Fruit fly (Drosophila melanogaster) whole organism, embryonic: Measurements from ENCODE around the gene betaTub65B.

Source experiments
- Adf1 ChIP-seq: fragments of 200-800 bp; sonication (Bioruptor generic); IDR thresholded peaks from 2 replicates; pipeline ENCODE4 v1.3.6; 2022; ENCODE audit warnings: missing biosample characterization, missing genetic modification characterization
- Asciz ChIP-seq: fragments of 200-800 bp; sonication (Bioruptor generic); optimal IDR thresholded peaks from 2 replicates; lab custom pipeline; 2017; ENCODE audit warnings: missing biosample characterization, mild to moderate bottlenecking, missing genetic modification characterization, missing genetic modification reagents
- Bdp1 ChIP-seq: fragments of 200-800 bp; sonication (Bioruptor generic); optimal IDR thresholded peaks from 3 replicates; lab custom pipeline; 2016; ENCODE audit warnings: missing biosample characterization, missing genetic modification characterization
- CG10462 ChIP-seq: fragments of 200-800 bp; sonication (Bioruptor generic); optimal IDR thresholded peaks from 2 replicates; lab custom pipeline; 2016; ENCODE audit warnings: missing biosample characterization, missing genetic modification characterization
- CG10543 ChIP-seq: fragments of 200-800 bp; sonication (Bioruptor generic); optimal IDR thresholded peaks from 3 replicates; lab custom pipeline; 2017; ENCODE audit warnings: missing biosample characterization, mild to moderate bottlenecking, missing genetic modification characterization, moderate library complexity
- CG13775 ChIP-seq: fragments of 200-800 bp; sonication (Bioruptor generic); optimal IDR thresholded peaks from 3 replicates; lab custom pipeline; 2017; ENCODE audit warnings: missing biosample characterization, mild to moderate bottlenecking, missing genetic modification characterization
- CG14014 ChIP-seq: fragments of 200-800 bp; sonication (Bioruptor generic); IDR thresholded peaks from 2 replicates; pipeline ENCODE4 v1.3.6; 2022; ENCODE audit warnings: missing biosample characterization, missing genetic modification characterization
- CG1603 ChIP-seq: fragments of 200-800 bp; sonication (Bioruptor generic); optimal IDR thresholded peaks from 2 replicates; lab custom pipeline; 2019; ENCODE audit warnings: missing biosample characterization, mild to moderate bottlenecking, missing genetic modification characterization, moderate library complexity
- CG1647 ChIP-seq: fragments of 200-800 bp; sonication (Bioruptor generic); optimal IDR thresholded peaks from 3 replicates; lab custom pipeline; 2016; ENCODE audit warnings: missing biosample characterization, missing genetic modification characterization
- CG16813 ChIP-seq: fragments of 200-800 bp; sonication (Bioruptor generic); IDR thresholded peaks from 3 replicates; pipeline ENCODE4 v1.3.6; 2022; ENCODE audit warnings: missing biosample characterization, missing genetic modification characterization; ENCODE audit not compliant: partially characterized antibody
- CG17186 ChIP-seq: fragments of 200-800 bp; sonication (Bioruptor generic); optimal IDR thresholded peaks from 3 replicates; lab custom pipeline; 2017; ENCODE audit warnings: missing biosample characterization, missing genetic modification reagents, missing genetic modification characterization
- CG17328 ChIP-seq: fragments of 200-800 bp; sonication (Bioruptor generic); IDR thresholded peaks from 2 replicates; pipeline ENCODE4 v1.3.6; 2022; ENCODE audit warnings: missing biosample characterization, missing genetic modification characterization
- CG17612 ChIP-seq: fragments of 200-800 bp; sonication (Bioruptor generic); IDR thresholded peaks from 2 replicates; pipeline ENCODE4 v1.3.6; 2022; ENCODE audit warnings: missing biosample characterization, missing genetic modification characterization
- CG17912 ChIP-seq: fragments of 200-800 bp; sonication (Bioruptor generic); optimal IDR thresholded peaks from 2 replicates; lab custom pipeline; 2018; ENCODE audit warnings: missing biosample characterization, mild to moderate bottlenecking, missing genetic modification characterization
- CG18764 ChIP-seq: fragments of 200-800 bp; sonication (Bioruptor generic); optimal IDR thresholded peaks from 3 replicates; lab custom pipeline; 2016; ENCODE audit warnings: missing biosample characterization, missing genetic modification characterization
- CG2199 ChIP-seq: fragments of 200-800 bp; sonication (Bioruptor generic); IDR thresholded peaks from 3 replicates; pipeline ENCODE4 v1.3.6; 2022; ENCODE audit warnings: missing biosample characterization, missing genetic modification characterization
- CG2202 ChIP-seq: fragments of 200-800 bp; sonication (Bioruptor generic); optimal IDR thresholded peaks from 2 replicates; lab custom pipeline; 2018; ENCODE audit warnings: missing biosample characterization, mild to moderate bottlenecking, missing genetic modification characterization
- CG2712 ChIP-seq: fragments of 200-800 bp; optimal IDR thresholded peaks from 3 replicates; lab custom pipeline; 2019; ENCODE audit warnings: missing biosample characterization, mild to moderate bottlenecking, missing genetic modification characterization, moderate library complexity
- CG31224 ChIP-seq: fragments of 200-800 bp; sonication (Bioruptor generic); IDR thresholded peaks from 2 replicates; pipeline ENCODE4 v1.3.6; 2022; ENCODE audit warnings: missing biosample characterization, missing genetic modification characterization
- CG3281 ChIP-seq: fragments of 200-800 bp; sonication (Bioruptor generic); optimal IDR thresholded peaks from 3 replicates; lab custom pipeline; 2017; ENCODE audit warnings: missing biosample characterization, mild to moderate bottlenecking, missing genetic modification characterization
- CG3726 ChIP-seq: fragments of 200-800 bp; sonication (Bioruptor generic); IDR thresholded peaks from 3 replicates; pipeline ENCODE4, ENCODE4 v1.3.6; 2022; ENCODE audit warnings: missing biosample characterization, missing genetic modification characterization
- CG3995 ChIP-seq: fragments of 200-800 bp; sonication (Bioruptor generic); optimal IDR thresholded peaks from 3 replicates; lab custom pipeline; 2016; ENCODE audit warnings: missing biosample characterization, missing genetic modification characterization
- CG4707 ChIP-seq: fragments of 200-800 bp; sonication (Bioruptor generic); optimal IDR thresholded peaks from 2 replicates; lab custom pipeline; 2018; ENCODE audit warnings: missing biosample characterization, mild to moderate bottlenecking, missing genetic modification characterization, moderate library complexity
- CG4820 ChIP-seq: fragments of 200-800 bp; sonication (Bioruptor generic); optimal IDR thresholded peaks from 3 replicates; lab custom pipeline; 2016; ENCODE audit warnings: missing biosample characterization, missing genetic modification characterization
- CG6791 ChIP-seq: fragments of 200-800 bp; sonication (Bioruptor generic); IDR thresholded peaks from 3 replicates; pipeline ENCODE4 v1.3.6; 2022; ENCODE audit warnings: missing biosample characterization, missing genetic modification characterization; ENCODE audit not compliant: partially characterized antibody
- CG7963 ChIP-seq: fragments of 200-800 bp; sonication (Bioruptor generic); IDR thresholded peaks from 3 replicates; pipeline ENCODE4 v1.3.6; 2022; ENCODE audit warnings: missing biosample characterization, missing genetic modification characterization; ENCODE audit not compliant: partially characterized antibody
- CG8089 ChIP-seq: fragments of 200-800 bp; sonication (Bioruptor generic); optimal IDR thresholded peaks from 3 replicates; lab custom pipeline; 2016; ENCODE audit warnings: missing biosample characterization, missing genetic modification characterization
- CG9932 ChIP-seq: fragments of 200-800 bp; sonication (Bioruptor generic); IDR thresholded peaks from 2 replicates; pipeline ENCODE4 v1.3.6; 2022; ENCODE audit warnings: missing biosample characterization, missing genetic modification characterization
- Dip3 ChIP-seq: fragments of 200-800 bp; sonication (Bioruptor generic); optimal IDR thresholded peaks from 3 replicates; lab custom pipeline; 2016; ENCODE audit warnings: missing biosample characterization, missing genetic modification characterization
- HLH4C ChIP-seq: fragments of 200-800 bp; sonication (Bioruptor generic); IDR thresholded peaks from 3 replicates; pipeline ENCODE4 v1.3.6; 2022; ENCODE audit warnings: missing biosample characterization, missing genetic modification characterization; ENCODE audit not compliant: partially characterized antibody
- Hey ChIP-seq: fragments of 200-800 bp; sonication (Bioruptor generic); optimal IDR thresholded peaks from 3 replicates; lab custom pipeline; 2018; ENCODE audit warnings: missing biosample characterization, mild to moderate bottlenecking, missing genetic modification characterization
- Hr39 ChIP-seq: fragments of >200 bp; optimal IDR thresholded peaks from 2 replicates; lab custom pipeline; 2017
- MBD-R2 ChIP-seq: fragments of 200-800 bp; sonication (Bioruptor generic); IDR thresholded peaks from 2 replicates; pipeline ENCODE4 v1.3.6; 2022; ENCODE audit warnings: missing biosample characterization, missing genetic modification characterization
- Mad ChIP-seq: fragments of 200-800 bp; sonication (Bioruptor generic); optimal IDR thresholded peaks from 2 replicates; lab custom pipeline; 2016; ENCODE audit warnings: missing biosample characterization, missing genetic modification characterization
- Mrtf ChIP-seq: fragments of 200-800 bp; sonication (Bioruptor generic); IDR thresholded peaks from 3 replicates; pipeline ENCODE4 v1.3.6; 2022; ENCODE audit warnings: missing biosample characterization, missing genetic modification characterization
- Sry-δ ChIP-seq: fragments of 200-800 bp; sonication (Bioruptor generic); optimal IDR thresholded peaks from 2 replicates; lab custom pipeline; 2016; ENCODE audit warnings: missing biosample characterization, missing genetic modification characterization
- Trl ChIP-seq, 3 experiments: fragments of >200 bp in 2 of 3; fragments of 200-800 bp in 1 of 3; sonication (Bioruptor generic) in 1 of 3; optimal IDR thresholded peaks; 2 replicates in 1 of 3; 3 replicates in 2 of 3; lab custom pipeline; 2016 to 2017; ENCODE audit warnings: missing biosample characterization in 1 of 3, missing genetic modification characterization in 1 of 3
- amos ChIP-seq: fragments of 200-800 bp; sonication (Bioruptor generic); IDR thresholded peaks from 2 replicates; pipeline ENCODE4 v1.3.6; 2022; ENCODE audit warnings: missing biosample characterization, missing genetic modification characterization; ENCODE audit not compliant: partially characterized antibody
- ash1 ChIP-seq: fragments of 200-800 bp; sonication (Bioruptor generic); optimal IDR thresholded peaks from 2 replicates; lab custom pipeline; 2018; ENCODE audit warnings: missing biosample characterization, mild to moderate bottlenecking, missing genetic modification characterization
- dimm ChIP-seq: fragments of 200-800 bp; sonication (Bioruptor generic); IDR thresholded peaks from 2 replicates; pipeline ENCODE4 v1.3.6; 2022; ENCODE audit warnings: missing biosample characterization, missing genetic modification characterization
- fd3F ChIP-seq: fragments of 200-800 bp; sonication (Bioruptor generic); optimal IDR thresholded peaks from 2 replicates; lab custom pipeline; 2018; ENCODE audit warnings: missing biosample characterization, mild to moderate bottlenecking, missing genetic modification characterization, moderate library complexity
- grn ChIP-seq: fragments of 200-800 bp; sonication (Bioruptor generic); optimal IDR thresholded peaks from 3 replicates; lab custom pipeline; 2017; ENCODE audit warnings: missing biosample characterization, missing genetic modification characterization
- gro ChIP-seq: fragments of 200-800 bp; sonication (Bioruptor generic); optimal IDR thresholded peaks from 2 replicates; lab custom pipeline; 2016; ENCODE audit warnings: missing biosample characterization, missing genetic modification characterization
- gt ChIP-seq: fragments of 200-800 bp; sonication (Bioruptor generic); IDR thresholded peaks from 2 replicates; pipeline ENCODE4 v1.3.6; 2022; ENCODE audit warnings: missing biosample characterization, missing genetic modification characterization
- jumu ChIP-seq: fragments of 200-800 bp; sonication (Bioruptor generic); optimal IDR thresholded peaks from 3 replicates; lab custom pipeline; 2016; ENCODE audit warnings: missing biosample characterization, missing genetic modification characterization
- lbe ChIP-seq: fragments of 200-800 bp; sonication (Bioruptor generic); optimal IDR thresholded peaks from 2 replicates; lab custom pipeline; 2016; ENCODE audit warnings: missing biosample characterization, mild to moderate bottlenecking, missing genetic modification characterization
- nerfin-2 ChIP-seq: fragments of 200-800 bp; sonication (Bioruptor generic); IDR thresholded peaks from 2 replicates; pipeline ENCODE4 v1.3.6; 2022; ENCODE audit warnings: missing biosample characterization, missing genetic modification characterization; ENCODE audit not compliant: partially characterized antibody
- phol ChIP-seq: fragments of 200-800 bp; sonication (Bioruptor generic); optimal IDR thresholded peaks from 3 replicates; lab custom pipeline; 2018; ENCODE audit warnings: missing biosample characterization, mild to moderate bottlenecking, missing genetic modification characterization, moderate library complexity
- ranshi ChIP-seq: fragments of 200-800 bp; sonication (Bioruptor generic); IDR thresholded peaks from 2 replicates; pipeline ENCODE4 v1.3.6; 2022; ENCODE audit warnings: missing biosample characterization, missing genetic modification characterization
- rib ChIP-seq: fragments of 200-800 bp; sonication (Bioruptor generic); IDR thresholded peaks from 2 replicates; pipeline ENCODE4 v1.3.6; 2022; ENCODE audit warnings: missing biosample characterization, missing genetic modification characterization
- sd ChIP-seq: fragments of 200-800 bp; sonication (Bioruptor generic); optimal IDR thresholded peaks from 3 replicates; lab custom pipeline; 2018; ENCODE audit warnings: missing biosample characterization, mild to moderate bottlenecking, missing genetic modification characterization, moderate library complexity

betaTub65B gene

DNA sequence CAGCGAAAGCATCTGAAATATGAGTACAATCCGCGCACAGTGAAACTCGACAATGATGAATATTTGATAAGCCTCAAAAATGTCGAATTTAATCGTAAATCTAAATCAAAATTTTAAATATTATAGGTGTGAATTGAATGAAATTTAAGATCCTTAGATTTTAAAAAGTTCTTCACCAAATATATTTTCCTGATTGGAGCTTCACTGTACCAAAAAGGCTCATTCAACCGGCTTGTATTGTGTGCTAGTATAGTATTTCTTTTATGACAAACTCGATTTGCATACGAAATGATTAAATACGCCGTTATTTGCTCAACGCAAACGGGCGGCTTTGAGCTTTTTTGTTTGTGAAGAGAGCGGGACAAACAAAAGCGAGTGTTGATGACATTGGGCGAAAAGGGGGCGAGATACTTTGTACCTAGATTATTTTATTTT lies 22.5 kb downstream of the betaTub65B start (continued):
- TF ChIP-seq Dip3 (GFP tag; lab: Kevin White, UChicago) (peak; percentile 83), CG18764 (GFP tag; lab: Kevin White, UChicago) (peak; percentile 51), CG17186 (GFP tag; lab: Kevin White, UChicago) (peak; percentile 25), CG2199 (no peak), gro (GFP tag; lab: Kevin White, UChicago) (peak; percentile 74), ash1 (GFP tag; lab: Kevin White, UChicago) (no peak), amos (GFP tag; lab: Robert Waterston, UW) (no peak), Hr39 (lab: Kevin White, UChicago) (no peak), phol (tag; lab: Kevin White, UChicago) (peak; percentile 79), CG17612 (peak; percentile 57), CG3995 (GFP tag; lab: Kevin White, UChicago) (peak; percentile 57), Hey (tag; lab: Kevin White, UChicago) (peak; percentile 39), HLH4C (no peak), sd (tag; lab: Kevin White, UChicago) (peak; percentile 78), Mrtf (GFP tag; lab: Robert Waterston, UW) (peak; percentile 77; the same call in 2 of the 3 replicates), CG1603 (tag; lab: Kevin White, UChicago) (peak; percentile 70), CG2202 (tag; lab: Kevin White, UChicago) (peak; percentile 65), CG6791 (GFP tag; lab: Robert Waterston, UW) (no peak), CG3726 (GFP tag; lab: Robert Waterston, UW) (no peak), CG31224 (GFP tag; lab: Robert Waterston, UW) (peak; percentile 85), CG10462 (GFP tag; lab: Kevin White, UChicago) (peak; percentile 42), CG1647 (GFP tag; lab: Kevin White, UChicago) (peak; percentile 69), ranshi (peak; percentile 82), nerfin-2 (GFP tag; lab: Robert Waterston, UW) (no peak), Trl (optimal IDR thresholded peaks at IDR 0.05; lab: Kevin White, UChicago) (no peak), Trl (GFP tag; optimal IDR thresholded peaks at IDR 0.05; lab: Kevin White, UChicago) (peak; percentile 71), CG8089 (peak; percentile 3), dimm (GFP tag; lab: Robert Waterston, UW) (peak; percentile 60), CG7963 (GFP tag; lab: Robert Waterston, UW) (no peak), Asciz (peak; percentile 80), Bdp1 (GFP tag; lab: Kevin White, UChicago) (peak; percentile 49), fd3F (peak; percentile 84), CG4707 (GFP tag; lab: Kevin White, UChicago) (peak; percentile 56), Adf1 (peak; percentile 76), CG9932 (peak; percentile 93), CG10543 (GFP tag; lab: Kevin White, UChicago) (peak; percentile 79), MBD-R2 (GFP tag; lab: Robert Waterston, UW) (peak; percentile 79), CG2712 (tag; lab: Kevin White, UChicago) (peak; percentile 83), rib (peak; percentile 66), CG14014 (GFP tag; lab: Robert Waterston, UW) (peak; percentile 91), jumu (GFP tag; lab: Kevin White, UChicago) (peak; percentile 56), CG16813 (GFP tag; lab: Robert Waterston, UW) (no peak), CG4820 (peak; percentile 40), Mad (GFP tag; lab: Kevin White, UChicago) (peak; percentile 75), CG13775 (GFP tag; lab: Kevin White, UChicago) (peak; percentile 77), CG17328 (GFP tag; lab: Robert Waterston, UW) (peak; percentile 86), CG17912 (peak; percentile 29), CG3281 (GFP tag; lab: Kevin White, UChicago) (peak; percentile 89), lbe (peak; percentile 87), Sry-δ (peak; percentile 35), gt (GFP tag; lab: Robert Waterston, UW) (0 out of 2 replicates have a peak, but pooled peaks have one; percentile 26), grn (GFP tag; lab: Kevin White, UChicago) (no peak)
